Worm (Caenorhabditis elegans): ENCODE data around the gene F55G11.7.

- TF ChIP-seq ceh-82 (tag; optimal IDR thresholded peaks at IDR 0.05) = no peak
- TF ChIP-seq pqm-1 (tag; optimal IDR thresholded peaks at IDR 0.05) = no peak
- no peak for TF ChIP-seq hmg-1.1 (GFP tag; IDR thresholded peaks at IDR 0.05)
These were observed 17.4 kb downstream of the F55G11.7 start for ce11 chrIV:12977650-12978049.
